Worm (Caenorhabditis elegans) whole organism, L2 larva: ENCODE results near the gene ttr-25.

Source experiments
- C34F6.9 ChIP-seq: fragments of 150-350 bp; optimal IDR thresholded peaks from 2 replicates; lab custom pipeline; 2014; ENCODE audit warnings: missing biosample characterization, missing genetic modification characterization
- F13H6.1 ChIP-seq: sonication (generic microtip); optimal IDR thresholded peaks from 2 replicates; lab custom pipeline; 2016; ENCODE audit warnings: missing genetic modification characterization, missing compliant biosample characterization
- R02D3.7 ChIP-seq: fragments of 150-350 bp; optimal IDR thresholded peaks from 2 replicates; lab custom pipeline; 2014; ENCODE audit warnings: missing biosample characterization, missing genetic modification characterization
- Y55F3AM.14 ChIP-seq: fragments of 200-800 bp; sonication (Bioruptor generic); optimal IDR thresholded peaks from 2 replicates; lab custom pipeline; 2018; ENCODE audit warnings: mild to moderate bottlenecking, missing genetic modification characterization, missing compliant biosample characterization
- ZK546.5 ChIP-seq: sonication (generic microtip); optimal IDR thresholded peaks from 2 replicates; lab custom pipeline; 2017; ENCODE audit warnings: missing biosample characterization, missing genetic modification characterization
- alr-1 ChIP-seq: fragments of 150-350 bp; optimal IDR thresholded peaks from 2 replicates; lab custom pipeline; 2014; ENCODE audit warnings: missing biosample characterization, missing genetic modification characterization
- aly-2 ChIP-seq: fragments of 150-350 bp; optimal IDR thresholded peaks from 2 replicates; lab custom pipeline; 2014; ENCODE audit warnings: missing biosample characterization, missing genetic modification characterization
- ama-1 ChIP-seq: fragments of 150-350 bp; optimal IDR thresholded peaks from 2 replicates; lab custom pipeline; 2018; ENCODE audit warnings: inconsistent platforms
- ceh-16 ChIP-seq: fragments of 150-350 bp; optimal IDR thresholded peaks from 2 replicates; lab custom pipeline; 2014; ENCODE audit warnings: missing biosample characterization, missing genetic modification characterization
- ceh-82 ChIP-seq: fragments of 150-350 bp; optimal IDR thresholded peaks from 2 replicates; lab custom pipeline; 2014; ENCODE audit warnings: missing biosample characterization, missing genetic modification characterization
- crh-2 ChIP-seq: sonication (generic microtip); optimal IDR thresholded peaks from 2 replicates; lab custom pipeline; 2017; ENCODE audit warnings: missing biosample characterization, missing genetic modification characterization
- dmd-4 ChIP-seq: sonication (generic microtip); optimal IDR thresholded peaks from 2 replicates; lab custom pipeline; 2017; ENCODE audit warnings: missing biosample characterization, missing genetic modification characterization
- egl-27 ChIP-seq: sonication (generic microtip); optimal IDR thresholded peaks from 3 replicates; lab custom pipeline; 2017; ENCODE audit warnings: missing biosample characterization, missing genetic modification reagents, missing genetic modification characterization
- fos-1 ChIP-seq: fragments of 150-350 bp; optimal IDR thresholded peaks from 2 replicates; lab custom pipeline; 2014; ENCODE audit warnings: missing biosample characterization, missing genetic modification characterization
- lsy-2 ChIP-seq, 2 experiments: fragments of 150-350 bp in 1 of 2; sonication (generic microtip) in 1 of 2; optimal IDR thresholded peaks; 2 replicates each; lab custom pipeline; 2014 to 2017; ENCODE audit warnings: missing biosample characterization in 2 of 2, missing genetic modification characterization in 2 of 2
- mab-5 ChIP-seq: fragments of 150-350 bp; optimal IDR thresholded peaks from 2 replicates; lab custom pipeline; 2014; ENCODE audit warnings: missing biosample characterization, missing genetic modification characterization
- nhr-10 ChIP-seq: sonication (generic microtip); optimal IDR thresholded peaks from 2 replicates; lab custom pipeline; 2017; ENCODE audit warnings: missing biosample characterization, missing genetic modification characterization
- nhr-12 ChIP-seq: fragments of 150-350 bp; optimal IDR thresholded peaks from 2 replicates; lab custom pipeline; 2014; ENCODE audit warnings: missing biosample characterization, missing genetic modification characterization
- nhr-129 ChIP-seq: fragments of 150-350 bp; optimal IDR thresholded peaks from 2 replicates; lab custom pipeline; 2014; ENCODE audit warnings: missing biosample characterization, missing genetic modification characterization
- nhr-237 ChIP-seq: fragments of 150-350 bp; optimal IDR thresholded peaks from 2 replicates; lab custom pipeline; 2014; ENCODE audit warnings: missing biosample characterization, missing genetic modification characterization
- nhr-25 ChIP-seq: fragments of 150-350 bp; sonication (generic microtip); optimal IDR thresholded peaks from 3 replicates; lab custom pipeline; 2014; ENCODE audit warnings: missing biosample characterization, missing genetic modification characterization
- nhr-6 ChIP-seq: fragments of 150-350 bp; optimal IDR thresholded peaks from 2 replicates; lab custom pipeline; 2014; ENCODE audit warnings: missing biosample characterization, missing genetic modification characterization
- nhr-77 ChIP-seq: fragments of 150-350 bp; optimal IDR thresholded peaks from 2 replicates; lab custom pipeline; 2014; ENCODE audit warnings: missing biosample characterization, missing genetic modification characterization
- sem-4 ChIP-seq: fragments of 150-350 bp; optimal IDR thresholded peaks from 2 replicates; lab custom pipeline; 2014; ENCODE audit warnings: missing biosample characterization, missing genetic modification reagents, missing genetic modification characterization
- sma-3 ChIP-seq: sonication (generic microtip); optimal IDR thresholded peaks from 2 replicates; lab custom pipeline; 2016; ENCODE audit warnings: missing genetic modification reagents, missing genetic modification characterization, missing compliant biosample characterization
- sma-9 ChIP-seq, 2 experiments: fragments of 150-350 bp in 1 of 2; sonication (generic microtip) in 1 of 2; optimal IDR thresholded peaks; 2 replicates each; lab custom pipeline; 2014 to 2016; ENCODE audit warnings: missing genetic modification characterization in 2 of 2, mild to moderate bottlenecking in 1 of 2, missing biosample characterization in 1 of 2, missing compliant biosample characterization in 1 of 2, missing genetic modification reagents in 1 of 2, moderate library complexity in 1 of 2
- snpc-4 ChIP-seq: fragments of 150-350 bp; optimal IDR thresholded peaks from 2 replicates; lab custom pipeline; 2014; ENCODE audit warnings: missing biosample characterization, missing genetic modification characterization
- unc-39 ChIP-seq: fragments of 150-350 bp; optimal IDR thresholded peaks from 2 replicates; lab custom pipeline; 2014; ENCODE audit warnings: missing biosample characterization, missing genetic modification characterization
- unc-55 ChIP-seq: fragments of 150-350 bp; sonication (generic microtip); optimal IDR thresholded peaks from 3 replicates; lab custom pipeline; 2014; ENCODE audit warnings: missing biosample characterization, missing genetic modification reagents, missing genetic modification characterization
- unc-62 ChIP-seq: fragments of 150-350 bp; optimal IDR thresholded peaks from 2 replicates; lab custom pipeline; 2014; ENCODE audit warnings: missing biosample characterization, missing genetic modification reagents, missing genetic modification characterization
- ztf-1 ChIP-seq: fragments of 200-800 bp; sonication (Bioruptor generic); conservative IDR thresholded peaks from 2 replicates; pipeline ENCODE4 v1.3.6; 2022; ENCODE audit warnings: missing genetic modification characterization, missing compliant biosample characterization
- ztf-11 ChIP-seq: sonication (generic microtip); optimal IDR thresholded peaks from 2 replicates; lab custom pipeline; 2017; ENCODE audit warnings: missing biosample characterization, missing genetic modification characterization
- ztf-4 ChIP-seq: fragments of 150-350 bp; optimal IDR thresholded peaks from 2 replicates; lab custom pipeline; 2014; ENCODE audit warnings: missing biosample characterization, missing genetic modification characterization

ttr-25 gene

ce11 chrV:18582358-18582757 is 25.8 kb downstream of the ttr-25 start, which contains the start of gene txt-14:
txt-14 (plus strand) TSS chrV:18582658.
- TF ChIP-seq unc-55 (GFP tag; lab: Kevin White, UChicago) (no peak), egl-27 (tag; lab: Kevin White, UChicago) (no peak), Y55F3AM.14 (GFP tag; lab: Kevin White, UChicago) (no peak), nhr-6 (tag; lab: Kevin White, UChicago) (no peak)

- TF ChIP-seq unc-39 (tag; lab: Kevin White, UChicago), result no peak
- no peak for TF ChIP-seq aly-2 (tag; lab: Kevin White, UChicago)
- TF ChIP-seq sma-9 (GFP tag; optimal IDR thresholded peaks at IDR 0.05; lab: Kevin White, UChicago), result no peak
- TF ChIP-seq sma-9 (tag; optimal IDR thresholded peaks at IDR 0.05; lab: Kevin White, UChicago), result no peak
- TF ChIP-seq lsy-2 (tag; optimal IDR thresholded peaks at IDR 0.05; lab: Kevin White, UChicago), result no peak
- no peak for TF ChIP-seq F13H6.1
- TF ChIP-seq egl-27 (tag; lab: Kevin White, UChicago), result no peak
- no peak for TF ChIP-seq unc-55 (GFP tag; lab: Kevin White, UChicago)
- no peak for TF ChIP-seq ceh-16
- no peak for TF ChIP-seq C34F6.9
- no peak for TF ChIP-seq fos-1 (tag; lab: Kevin White, UChicago)
- TF ChIP-seq ztf-11, result no peak
- TF ChIP-seq ZK546.5 (tag; lab: Kevin White, UChicago), result no peak
- no peak for TF ChIP-seq ztf-1
- no peak for TF ChIP-seq R02D3.7 (tag; lab: Kevin White, UChicago)
- TF ChIP-seq ztf-4 (tag; lab: Kevin White, UChicago), result no peak
- TF ChIP-seq nhr-12 (tag; lab: Kevin White, UChicago), result no peak
- TF ChIP-seq ceh-82 (tag; lab: Kevin White, UChicago), result no peak
- TF ChIP-seq nhr-10 (tag; lab: Kevin White, UChicago), result no peak
- no peak for TF ChIP-seq dmd-4
- no peak for TF ChIP-seq sma-3 (GFP tag; lab: Kevin White, UChicago)
These were observed 28.6 kb downstream of the ttr-25 start for ce11 chrV:18585102-18585501.

- no peak for TF ChIP-seq egl-27 (tag; lab: Kevin White, UChicago)
- no peak for TF ChIP-seq alr-1
- no peak for TF ChIP-seq sem-4
- TF ChIP-seq ztf-1, result no peak
- no peak for TF ChIP-seq lsy-2 (tag; optimal IDR thresholded peaks at IDR 0.05; lab: Kevin White, UChicago)
- no peak for TF ChIP-seq C34F6.9
- TF ChIP-seq crh-2, result no peak
- TF ChIP-seq ama-1, result no peak
- TF ChIP-seq ceh-82 (tag; lab: Kevin White, UChicago), result no peak
- TF ChIP-seq nhr-237, result no peak
- no peak for TF ChIP-seq nhr-77 (tag; lab: Kevin White, UChicago)
- TF ChIP-seq nhr-129 (tag; lab: Kevin White, UChicago), result no peak
- no peak for TF ChIP-seq mab-5
- no peak for TF ChIP-seq ceh-16
These were observed 30.4 kb downstream of the ttr-25 start for ce11 chrV:18586954-18587353.

ce11 chrV:18587936-18588335 is 31.4 kb downstream of the ttr-25 start:
- TF ChIP-seq nhr-12 (tag; lab: Kevin White, UChicago) (no peak), aly-2 (tag; lab: Kevin White, UChicago) (no peak), unc-62 (no peak), alr-1 (no peak), ztf-4 (tag; lab: Kevin White, UChicago) (no peak), ztf-11 (no peak), F13H6.1 (no peak), crh-2 (no peak)

ce11 chrV:18589585-18589984 is 33.1 kb downstream of the ttr-25 start:
- TF ChIP-seq fos-1 (tag; lab: Kevin White, UChicago) (no peak), nhr-237 (no peak), Y55F3AM.14 (GFP tag; lab: Kevin White, UChicago) (no peak), nhr-6 (tag; lab: Kevin White, UChicago) (no peak)

- TF ChIP-seq snpc-4 (tag; lab: Kevin White, UChicago) (no peak), nhr-25 (tag; lab: Kevin White, UChicago) (peak; percentile 6)
These were observed 35.9 kb downstream of the ttr-25 start, which contains the start of gene grdn-1 for ce11 chrV:18592448-18592847. grdn-1 (plus strand) TSS chrV:18592748.
